Fruit fly (Drosophila melanogaster) whole organism, embryonic: ENCODE results near the gene CG6432.

Source experiments
- CG1024 ChIP-seq: fragments of 200-800 bp; sonication (Bioruptor generic); IDR thresholded peaks from 2 replicates; pipeline ENCODE4 v1.3.6; 2022; ENCODE audit warnings: missing biosample characterization, missing genetic modification characterization
- CG12744 ChIP-seq: fragments of 200-800 bp; sonication (Bioruptor generic); optimal IDR thresholded peaks from 2 replicates; lab custom pipeline; 2016; ENCODE audit warnings: missing biosample characterization, missing genetic modification characterization
- CG14014 ChIP-seq: fragments of 200-800 bp; sonication (Bioruptor generic); IDR thresholded peaks from 2 replicates; pipeline ENCODE4 v1.3.6; 2022; ENCODE audit warnings: missing biosample characterization, missing genetic modification characterization
- CG15514 ChIP-seq: fragments of 200-800 bp; sonication (Bioruptor generic); optimal IDR thresholded peaks from 3 replicates; lab custom pipeline; 2017; ENCODE audit warnings: missing biosample characterization, missing genetic modification characterization, mild to moderate bottlenecking, moderate library complexity, missing genetic modification reagents
- CG17802 ChIP-seq: fragments of 200-800 bp; sonication (Bioruptor generic); optimal IDR thresholded peaks from 2 replicates; lab custom pipeline; 2018; ENCODE audit warnings: missing biosample characterization, mild to moderate bottlenecking, missing genetic modification characterization, moderate library complexity
- CG17912 ChIP-seq: fragments of 200-800 bp; sonication (Bioruptor generic); optimal IDR thresholded peaks from 2 replicates; lab custom pipeline; 2018; ENCODE audit warnings: missing biosample characterization, mild to moderate bottlenecking, missing genetic modification characterization
- CG18011 ChIP-seq: fragments of 200-800 bp; sonication (Bioruptor generic); optimal IDR thresholded peaks from 2 replicates; lab custom pipeline; 2017; ENCODE audit warnings: missing biosample characterization, missing genetic modification characterization, mild to moderate bottlenecking, moderate library complexity, missing genotype
- CG18476 ChIP-seq: fragments of 200-800 bp; sonication (Bioruptor generic); optimal IDR thresholded peaks from 2 replicates; lab custom pipeline; 2016; ENCODE audit warnings: missing biosample characterization, mild to moderate bottlenecking, missing genetic modification characterization
- CG18619 ChIP-seq: fragments of 200-800 bp; sonication (Bioruptor generic); optimal IDR thresholded peaks from 3 replicates; lab custom pipeline; 2017; ENCODE audit warnings: missing biosample characterization, mild to moderate bottlenecking, missing genetic modification characterization
- CG2199 ChIP-seq: fragments of 200-800 bp; sonication (Bioruptor generic); IDR thresholded peaks from 3 replicates; pipeline ENCODE4 v1.3.6; 2022; ENCODE audit warnings: missing biosample characterization, missing genetic modification characterization
- CG2875 ChIP-seq: fragments of 200-800 bp; sonication (Bioruptor generic); optimal IDR thresholded peaks from 2 replicates; lab custom pipeline; 2017; ENCODE audit warnings: missing biosample characterization, mild to moderate bottlenecking, missing genetic modification characterization, missing genetic modification reagents
- CG4617 ChIP-seq: fragments of 200-800 bp; sonication (Bioruptor generic); optimal IDR thresholded peaks from 3 replicates; lab custom pipeline; 2016; ENCODE audit warnings: missing biosample characterization, missing genetic modification characterization, borderline replicate concordance
- CG8924 ChIP-seq: fragments of 200-800 bp; optimal IDR thresholded peaks from 3 replicates; lab custom pipeline; 2019; ENCODE audit warnings: missing biosample characterization, mild to moderate bottlenecking, missing genetic modification characterization, moderate library complexity
- CG8944 ChIP-seq: fragments of 200-800 bp; sonication (Bioruptor generic); optimal IDR thresholded peaks from 3 replicates; lab custom pipeline; 2016; ENCODE audit warnings: missing biosample characterization, missing genetic modification characterization
- CG9215 ChIP-seq: fragments of 200-800 bp; sonication (Bioruptor generic); IDR thresholded peaks from 2 replicates; pipeline ENCODE4 v1.3.6; 2022; ENCODE audit warnings: missing biosample characterization, missing genetic modification characterization
- Chrac-16 ChIP-seq: fragments of 200-800 bp; sonication (Bioruptor generic); optimal IDR thresholded peaks from 3 replicates; lab custom pipeline; 2016; ENCODE audit warnings: missing biosample characterization, missing genetic modification characterization
- Dad ChIP-seq: fragments of 200-800 bp; sonication (Bioruptor generic); optimal IDR thresholded peaks from 3 replicates; lab custom pipeline; 2016; ENCODE audit warnings: missing biosample characterization, missing genetic modification characterization
- Dek ChIP-seq: fragments of 200-800 bp; sonication (Bioruptor generic); optimal IDR thresholded peaks from 3 replicates; lab custom pipeline; 2019; ENCODE audit warnings: missing biosample characterization, mild to moderate bottlenecking, missing genetic modification characterization, moderate library complexity
- Dip3 ChIP-seq: fragments of 200-800 bp; sonication (Bioruptor generic); optimal IDR thresholded peaks from 3 replicates; lab custom pipeline; 2016; ENCODE audit warnings: missing biosample characterization, missing genetic modification characterization
- Dll ChIP-seq: fragments of 200-800 bp; sonication (Bioruptor generic); IDR thresholded peaks from 4 replicates; pipeline ENCODE4 v1.3.6; 2022; ENCODE audit warnings: missing biosample characterization, missing genetic modification characterization; ENCODE audit not compliant: partially characterized antibody
- Elba2 ChIP-seq: fragments of 200-800 bp; sonication (Bioruptor generic); optimal IDR thresholded peaks from 3 replicates; lab custom pipeline; 2016; ENCODE audit warnings: missing biosample characterization, missing genetic modification characterization
- Ets65A ChIP-seq: fragments of 200-800 bp; sonication (Bioruptor generic); peaks from one replicate; lab custom pipeline; 2016; ENCODE audit warnings: missing biosample characterization, missing genetic modification characterization
- Gug ChIP-seq: fragments of 200-800 bp; sonication (Bioruptor generic); IDR thresholded peaks from 4 replicates; pipeline ENCODE4 v1.3.6; 2022; ENCODE audit warnings: missing biosample characterization, missing genetic modification characterization
- HHEX ChIP-seq: fragments of 200-800 bp; sonication (Bioruptor generic); optimal IDR thresholded peaks from 3 replicates; lab custom pipeline; 2017; ENCODE audit warnings: missing biosample characterization, mild to moderate bottlenecking, missing genetic modification characterization, missing genetic modification reagents
- Hey ChIP-seq: fragments of 200-800 bp; sonication (Bioruptor generic); optimal IDR thresholded peaks from 3 replicates; lab custom pipeline; 2018; ENCODE audit warnings: missing biosample characterization, mild to moderate bottlenecking, missing genetic modification characterization
- Hr78 ChIP-seq, 2 experiments: fragments of 200-800 bp in 1 of 2; fragments of >200 bp in 1 of 2; sonication (Bioruptor generic) in 1 of 2; optimal IDR thresholded peaks; 2 replicates each; lab custom pipeline; 2017 to 2019; ENCODE audit warnings: missing biosample characterization in 2 of 2, missing genetic modification characterization in 2 of 2, mild to moderate bottlenecking in 1 of 2, moderate library complexity in 1 of 2
- Med ChIP-seq: fragments of 200-800 bp; sonication (Bioruptor generic); peaks from one replicate; lab custom pipeline; 2016; ENCODE audit warnings: missing biosample characterization, missing genetic modification characterization, mild to moderate bottlenecking, inconsistent platforms, moderate library complexity
- NC2α ChIP-seq: fragments of 200-800 bp; sonication (Bioruptor generic); optimal IDR thresholded peaks from 2 replicates; lab custom pipeline; 2016; ENCODE audit warnings: missing biosample characterization, missing genetic modification characterization
- Rfx ChIP-seq: fragments of 200-800 bp; sonication (Bioruptor generic); IDR thresholded peaks from 2 replicates; pipeline ENCODE4 v1.3.6; 2022; ENCODE audit warnings: missing biosample characterization, missing genetic modification characterization
- Sry-β ChIP-seq: fragments of 200-800 bp; sonication (Bioruptor generic); optimal IDR thresholded peaks from 2 replicates; lab custom pipeline; 2018; ENCODE audit warnings: missing biosample characterization, mild to moderate bottlenecking, missing genetic modification characterization, moderate library complexity
- Sry-δ ChIP-seq: fragments of 200-800 bp; sonication (Bioruptor generic); optimal IDR thresholded peaks from 2 replicates; lab custom pipeline; 2016; ENCODE audit warnings: missing biosample characterization, missing genetic modification characterization
- al ChIP-seq: fragments of 200-800 bp; sonication (Bioruptor generic); IDR thresholded peaks from 2 replicates; pipeline ENCODE4 v1.3.6; 2022; ENCODE audit warnings: missing biosample characterization, missing genetic modification characterization
- cato ChIP-seq: fragments of 200-800 bp; sonication (Bioruptor generic); optimal IDR thresholded peaks from 2 replicates; lab custom pipeline; 2016; ENCODE audit warnings: missing biosample characterization, missing genetic modification characterization, borderline replicate concordance
- chn ChIP-seq: fragments of 200-800 bp; sonication (Bioruptor generic); optimal IDR thresholded peaks from 2 replicates; lab custom pipeline; 2016; ENCODE audit warnings: missing biosample characterization, missing genetic modification characterization
- crc ChIP-seq: fragments of 200-800 bp; sonication (Bioruptor generic); optimal IDR thresholded peaks from 2 replicates; lab custom pipeline; 2016; ENCODE audit warnings: missing biosample characterization, missing genetic modification characterization
- fd3F ChIP-seq: fragments of 200-800 bp; sonication (Bioruptor generic); optimal IDR thresholded peaks from 2 replicates; lab custom pipeline; 2018; ENCODE audit warnings: missing biosample characterization, mild to moderate bottlenecking, missing genetic modification characterization, moderate library complexity
- gsb-n ChIP-seq: fragments of 200-800 bp; sonication (Bioruptor generic); optimal IDR thresholded peaks from 3 replicates; lab custom pipeline; 2018; ENCODE audit warnings: missing biosample characterization, mild to moderate bottlenecking, missing genetic modification characterization
- jumu ChIP-seq: fragments of 200-800 bp; sonication (Bioruptor generic); optimal IDR thresholded peaks from 3 replicates; lab custom pipeline; 2016; ENCODE audit warnings: missing biosample characterization, missing genetic modification characterization
- phol ChIP-seq: fragments of 200-800 bp; sonication (Bioruptor generic); optimal IDR thresholded peaks from 3 replicates; lab custom pipeline; 2018; ENCODE audit warnings: missing biosample characterization, mild to moderate bottlenecking, missing genetic modification characterization, moderate library complexity
- scrt ChIP-seq: fragments of 200-800 bp; sonication (Bioruptor generic); optimal IDR thresholded peaks from 2 replicates; lab custom pipeline; 2018; ENCODE audit warnings: missing biosample characterization, mild to moderate bottlenecking, missing genetic modification characterization, moderate library complexity
- sens ChIP-seq: fragments of 200-800 bp; sonication (Bioruptor generic); peaks from one replicate; lab custom pipeline; 2016; ENCODE audit warnings: missing biosample characterization, missing genetic modification characterization
- seq ChIP-seq: fragments of 200-800 bp; sonication (Bioruptor generic); IDR thresholded peaks from 2 replicates; pipeline ENCODE4 v1.3.6; 2022; ENCODE audit warnings: missing biosample characterization, missing genetic modification characterization
- so ChIP-seq: fragments of 200-800 bp; sonication (Bioruptor generic); IDR thresholded peaks from 3 replicates; pipeline ENCODE4 v1.3.6; 2022; ENCODE audit warnings: missing biosample characterization, missing genetic modification characterization
- sr ChIP-seq: fragments of 200-800 bp; sonication (Bioruptor generic); IDR thresholded peaks from 3 replicates; pipeline ENCODE4 v1.3.6; 2022; ENCODE audit warnings: missing biosample characterization, missing genetic modification characterization
- tin ChIP-seq: fragments of 200-800 bp; sonication (Bioruptor generic); optimal IDR thresholded peaks from 3 replicates; lab custom pipeline; 2016; ENCODE audit warnings: missing biosample characterization, missing genetic modification characterization
- tio ChIP-seq: fragments of 200-800 bp; sonication (Bioruptor generic); optimal IDR thresholded peaks from 2 replicates; lab custom pipeline; 2017; ENCODE audit warnings: missing biosample characterization, missing genetic modification characterization, inconsistent platforms
- tna ChIP-seq: fragments of 200-800 bp; sonication (Bioruptor generic); IDR thresholded peaks from 2 replicates; pipeline ENCODE4 v1.3.6; 2022; ENCODE audit warnings: missing biosample characterization, missing genetic modification characterization; ENCODE audit not compliant: partially characterized antibody
- trh ChIP-seq: fragments of 200-800 bp; sonication (Bioruptor generic); optimal IDR thresholded peaks from 2 replicates; lab custom pipeline; 2016; ENCODE audit warnings: missing biosample characterization, missing genetic modification characterization
- zen ChIP-seq: fragments of 200-800 bp; sonication (Bioruptor generic); optimal IDR thresholded peaks from 3 replicates; lab custom pipeline; 2018; ENCODE audit warnings: missing biosample characterization, mild to moderate bottlenecking, missing genetic modification characterization, moderate library complexity

CG6432 gene

dm6 chr3R:24348420-24349190 is 11.9 kb downstream of the CG6432 start, which contains the start of the genes CG5746 and CG6454 (continued):
- TF ChIP-seq CG17802 (tag; lab: Kevin White, UChicago) (peak; percentile 11), seq (GFP tag; lab: Robert Waterston, UW) (no peak), CG18619 (GFP tag; lab: Kevin White, UChicago) (peak; percentile 62), scrt (GFP tag; lab: Kevin White, UChicago) (no peak), CG18476 (GFP tag; lab: Kevin White, UChicago) (peak; percentile 41), CG1024 (GFP tag; lab: Robert Waterston, UW) (no peak), cato (GFP tag; lab: Kevin White, UChicago) (peak; percentile 19), trh (GFP tag; lab: Kevin White, UChicago) (no peak), tna (no peak), Hey (tag; lab: Kevin White, UChicago) (no peak), gsb-n (tag; lab: Kevin White, UChicago) (no peak), CG15514 (GFP tag; lab: Kevin White, UChicago) (peak; percentile 33), NC2α (GFP tag; lab: Kevin White, UChicago) (peak; percentile 29), CG2875 (GFP tag; lab: Kevin White, UChicago) (no peak), sens (GFP tag; lab: Kevin White, UChicago) (peak; percentile 94), CG12744 (GFP tag; lab: Kevin White, UChicago) (peak; percentile 35), Dip3 (GFP tag; lab: Kevin White, UChicago) (peak; percentile 71), tio (GFP tag; lab: Kevin White, UChicago) (no peak), chn (peak; percentile 65), Elba2 (GFP tag; lab: Kevin White, UChicago) (peak; percentile 10), Chrac-16 (peak; percentile 64), Dad (no peak), tin (GFP tag; lab: Kevin White, UChicago) (peak; percentile 45), so (GFP tag; lab: Robert Waterston, UW) (no peak), crc (GFP tag; lab: Kevin White, UChicago) (peak; percentile 11), CG2199 (GFP tag; lab: Robert Waterston, UW) (no peak), Med (GFP tag; lab: Kevin White, UChicago) (peak; percentile 64), CG9215 (GFP tag; lab: Robert Waterston, UW) (peak; percentile 54), Ets65A (GFP tag; lab: Kevin White, UChicago) (peak; percentile 69), fd3F (peak; percentile 39), al (GFP tag; lab: Robert Waterston, UW) (peak; percentile 44), Dek (tag; lab: Kevin White, UChicago) (peak; percentile 42), sr (GFP tag; lab: Robert Waterston, UW) (no peak), CG14014 (GFP tag; lab: Robert Waterston, UW) (0 out of 2 replicates have a peak, but pooled peaks have one; percentile 25), CG8944 (GFP tag; lab: Kevin White, UChicago) (peak; percentile 24), phol (peak; percentile 99), CG18011 (GFP tag; lab: Kevin White, UChicago) (no peak), CG8924 (tag; lab: Kevin White, UChicago) (peak; percentile 72), zen (peak; percentile 25), HHEX (no peak), Sry-β (GFP tag; lab: Kevin White, UChicago) (peak; percentile 85), CG17912 (no peak), Hr78 (GFP tag; optimal IDR thresholded peaks at IDR 0.05; lab: Kevin White, UChicago) (no peak), Sry-δ (GFP tag; lab: Kevin White, UChicago) (peak; percentile 38), CG4617 (GFP tag; lab: Kevin White, UChicago) (peak; percentile 75), Gug (peak; percentile 61; the same call in 3 of the 4 replicates), Dll (GFP tag; lab: Robert Waterston, UW) (0 out of 4 replicates have a peak, but pooled peaks have one; percentile 19), Rfx (GFP tag; lab: Robert Waterston, UW) (no peak; the same call in 1 of the 2 replicates), jumu (GFP tag; lab: Kevin White, UChicago) (peak; percentile 61)
